Worm (Caenorhabditis elegans): Measurements from ENCODE around the gene F38E11.6.

DNA sequence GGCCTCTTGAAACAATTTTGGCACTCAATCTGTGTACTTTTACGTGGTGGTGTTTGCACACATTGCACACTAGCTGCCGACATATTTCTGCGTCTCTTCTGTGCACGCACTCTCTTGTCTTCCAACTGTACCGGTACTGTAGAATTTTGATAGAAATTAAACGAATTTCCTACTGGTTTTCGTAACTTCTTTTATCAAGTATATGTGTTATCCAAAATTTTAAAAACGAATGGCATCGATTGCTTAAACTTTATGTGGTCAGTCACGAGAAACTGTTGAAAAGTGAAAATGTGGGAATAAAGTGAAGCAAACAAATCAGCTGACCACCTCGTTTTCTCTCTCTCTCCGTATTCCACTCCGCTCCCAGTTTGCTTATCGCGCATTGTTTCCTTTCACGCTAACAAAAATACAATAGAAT lies 46.1 kb upstream of the F38E11.6 start:
- TF ChIP-seq lsy-2 (tag; optimal IDR thresholded peaks at IDR 0.05) (peak; percentile 48 to 63), nhr-76 (tag; optimal IDR thresholded peaks at IDR 0.05) (no peak), ama-1 (optimal IDR thresholded peaks at IDR 0.05) (peak; percentile 49), dpl-1 (GFP tag; optimal IDR thresholded peaks at IDR 0.05) (peak in 2 of 3 experiments; percentile 33 to 37), pag-3 (tag; optimal IDR thresholded peaks at IDR 0.05; ENCODE audit: borderline replicate concordance, insufficient read depth) (no peak), nhr-237 (tag; optimal IDR thresholded peaks at IDR 0.05) (no peak), mdl-1 (tag; optimal IDR thresholded peaks at IDR 0.05) (peak in 1 of 2 experiments; percentile 72), ceh-82 (tag; optimal IDR thresholded peaks at IDR 0.05) (no peak), nhr-28 (tag; optimal IDR thresholded peaks at IDR 0.05) (no peak), isw-1 (GFP tag; IDR thresholded peaks at IDR 0.05) (peak; percentile 18; the same call in 1 of the 2 replicates), nhr-11 (tag; optimal IDR thresholded peaks at IDR 0.05) (no peak)

Measured in whole organism, L1 larva.